Worm (Caenorhabditis elegans) whole organism, midembryonic: ENCODE data around the gene F19B6.3.

ENCODE experiments used
- T22C8.4 ChIP-seq: fragments of 200-800 bp; sonication (Bioruptor generic); IDR thresholded peaks from 2 replicates; pipeline ENCODE4 v1.3.6; 2022; ENCODE audit warnings: missing genetic modification characterization, missing compliant biosample characterization
- cog-1 ChIP-seq: sonication (generic microtip); optimal IDR thresholded peaks from 2 replicates; lab custom pipeline; 2016; ENCODE audit warnings: missing genetic modification characterization, missing compliant biosample characterization
- flt-1 ChIP-seq: fragments of 200-800 bp; sonication (Bioruptor generic); IDR thresholded peaks from 2 replicates; pipeline ENCODE4 v1.3.6; 2022; ENCODE audit warnings: missing genetic modification characterization, missing compliant biosample characterization
- klf-2 ChIP-seq: fragments of 200-800 bp; sonication (Bioruptor generic); conservative IDR thresholded peaks from 2 replicates; pipeline ENCODE4 v1.3.6; 2022; ENCODE audit warnings: missing genetic modification reagents, missing genetic modification characterization, missing compliant biosample characterization
- ref-1 ChIP-seq: fragments of 200-800 bp; sonication (Bioruptor generic); conservative IDR thresholded peaks from 2 replicates; pipeline ENCODE4 v1.3.6; 2022; ENCODE audit warnings: missing genetic modification reagents, missing genetic modification characterization, missing compliant biosample characterization
- tab-1 ChIP-seq: fragments of 200-800 bp; sonication (Bioruptor generic); IDR thresholded peaks from 2 replicates; pipeline ENCODE4 v1.3.6; 2022; ENCODE audit warnings: missing genetic modification characterization, missing compliant biosample characterization
- ztf-23 ChIP-seq: fragments of 200-800 bp; sonication (Bioruptor generic); IDR thresholded peaks from 2 replicates; pipeline ENCODE4 v1.3.6; 2022; ENCODE audit warnings: missing genetic modification reagents, missing genetic modification characterization, missing compliant biosample characterization
- ztf-29 ChIP-seq: fragments of 200-800 bp; sonication (Bioruptor generic); IDR thresholded peaks from 2 replicates; pipeline ENCODE4 v1.3.6; 2022; ENCODE audit warnings: missing genetic modification reagents, missing genetic modification characterization, missing compliant biosample characterization

DNA sequence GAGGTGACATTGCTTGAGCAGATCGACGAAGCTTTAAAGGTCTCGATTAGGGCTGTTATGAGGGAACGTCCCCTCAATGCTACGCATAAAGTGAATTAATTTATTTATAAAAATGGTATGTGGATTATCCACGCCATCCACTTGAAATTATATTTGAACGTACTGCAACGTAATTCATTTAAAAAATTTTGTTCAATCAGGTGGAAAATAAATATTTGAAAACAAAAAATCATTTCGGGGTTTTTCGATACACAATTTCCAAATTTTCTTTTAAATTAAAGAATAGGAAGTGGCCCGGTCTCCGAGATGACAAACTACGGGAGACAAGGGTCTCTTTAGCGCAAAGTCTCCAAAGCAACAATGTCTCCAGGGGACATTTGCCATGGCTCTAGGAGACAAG lies 15.4 kb upstream of the F19B6.3 start, which contains the start of gene oac-58:
- TF ChIP-seq cog-1 (tag; lab: Kevin White, UChicago) (no peak), tab-1 (GFP tag; lab: Robert Waterston, UW) (no peak), ztf-29 (GFP tag; lab: Robert Waterston, UW) (no peak), flt-1 (GFP tag; lab: Robert Waterston, UW) (no peak), ref-1 (GFP tag; lab: Robert Waterston, UW) (no peak), T22C8.4 (GFP tag; lab: Robert Waterston, UW) (no peak), klf-2 (GFP tag; lab: Robert Waterston, UW) (no peak), ztf-23 (no peak)
